Worm (Caenorhabditis elegans) whole organism, midembryonic: ENCODE data around the gene C49C3.20.

Source experiments
- T22C8.4 ChIP-seq: fragments of 200-800 bp; sonication (Bioruptor generic); IDR thresholded peaks from 2 replicates; pipeline ENCODE4 v1.3.6; 2022; ENCODE audit warnings: missing genetic modification characterization, missing compliant biosample characterization
- cog-1 ChIP-seq: sonication (generic microtip); optimal IDR thresholded peaks from 2 replicates; lab custom pipeline; 2016; ENCODE audit warnings: missing genetic modification characterization, missing compliant biosample characterization
- flt-1 ChIP-seq: fragments of 200-800 bp; sonication (Bioruptor generic); IDR thresholded peaks from 2 replicates; pipeline ENCODE4 v1.3.6; 2022; ENCODE audit warnings: missing genetic modification characterization, missing compliant biosample characterization
- klf-2 ChIP-seq: fragments of 200-800 bp; sonication (Bioruptor generic); conservative IDR thresholded peaks from 2 replicates; pipeline ENCODE4 v1.3.6; 2022; ENCODE audit warnings: missing genetic modification reagents, missing genetic modification characterization, missing compliant biosample characterization
- ref-1 ChIP-seq: fragments of 200-800 bp; sonication (Bioruptor generic); conservative IDR thresholded peaks from 2 replicates; pipeline ENCODE4 v1.3.6; 2022; ENCODE audit warnings: missing genetic modification reagents, missing genetic modification characterization, missing compliant biosample characterization
- tab-1 ChIP-seq: fragments of 200-800 bp; sonication (Bioruptor generic); IDR thresholded peaks from 2 replicates; pipeline ENCODE4 v1.3.6; 2022; ENCODE audit warnings: missing genetic modification characterization, missing compliant biosample characterization
- ztf-23 ChIP-seq: fragments of 200-800 bp; sonication (Bioruptor generic); IDR thresholded peaks from 2 replicates; pipeline ENCODE4 v1.3.6; 2022; ENCODE audit warnings: missing genetic modification reagents, missing genetic modification characterization, missing compliant biosample characterization
- ztf-29 ChIP-seq: fragments of 200-800 bp; sonication (Bioruptor generic); IDR thresholded peaks from 2 replicates; pipeline ENCODE4 v1.3.6; 2022; ENCODE audit warnings: missing genetic modification reagents, missing genetic modification characterization, missing compliant biosample characterization

ce11 chrIV:17285263-17285662 lies 31.0 kb downstream of the C49C3.20 start:
- TF ChIP-seq flt-1 (GFP tag; lab: Robert Waterston, UW) (no peak), cog-1 (tag; lab: Kevin White, UChicago) (no peak), T22C8.4 (GFP tag; lab: Robert Waterston, UW) (no peak), ref-1 (GFP tag; lab: Robert Waterston, UW) (no peak), ztf-23 (GFP tag; lab: Robert Waterston, UW) (no peak), ztf-29 (no peak), tab-1 (GFP tag; lab: Robert Waterston, UW) (no peak), klf-2 (GFP tag; lab: Robert Waterston, UW) (no peak)
